Fruit fly (Drosophila melanogaster) whole organism, embryonic: Measurements from ENCODE around the gene Act87E.

Experiments
- Abd-B ChIP-seq: fragments of 200-800 bp; sonication (Bioruptor generic); optimal IDR thresholded peaks from 2 replicates; lab custom pipeline; 2018; ENCODE audit warnings: missing biosample characterization, mild to moderate bottlenecking, missing genetic modification characterization, moderate library complexity
- Ada2b ChIP-seq: fragments of 200-800 bp; sonication (Bioruptor generic); IDR thresholded peaks from 2 replicates; pipeline ENCODE4 v1.3.6; 2022; ENCODE audit warnings: missing biosample characterization, missing genetic modification characterization
- Atf-2 ChIP-seq: fragments of 200-800 bp; sonication (Bioruptor generic); optimal IDR thresholded peaks from 2 replicates; lab custom pipeline; 2016; ENCODE audit warnings: missing biosample characterization, missing genetic modification characterization
- B-H1 ChIP-seq: fragments of 200-800 bp; sonication (Bioruptor generic); IDR thresholded peaks from 3 replicates; pipeline ENCODE4 v1.3.6; 2022; ENCODE audit warnings: missing biosample characterization, missing genetic modification characterization
- CG10366 ChIP-seq: fragments of 200-800 bp; sonication (Bioruptor generic); IDR thresholded peaks from 2 replicates; pipeline ENCODE4 v1.3.6; 2022; ENCODE audit warnings: missing biosample characterization, missing genetic modification characterization
- CG10543 ChIP-seq: fragments of 200-800 bp; sonication (Bioruptor generic); optimal IDR thresholded peaks from 3 replicates; lab custom pipeline; 2017; ENCODE audit warnings: missing biosample characterization, mild to moderate bottlenecking, missing genetic modification characterization, moderate library complexity
- CG11398 ChIP-seq: fragments of 200-800 bp; sonication (Bioruptor generic); optimal IDR thresholded peaks from 2 replicates; lab custom pipeline; 2016; ENCODE audit warnings: missing biosample characterization, missing genetic modification characterization
- CG11695 ChIP-seq: fragments of 200-800 bp; sonication (Bioruptor generic); IDR thresholded peaks from 3 replicates; pipeline ENCODE4 v1.3.6; 2022; ENCODE audit warnings: missing biosample characterization, missing genetic modification characterization
- CG11696 ChIP-seq: fragments of 200-800 bp; sonication (Bioruptor generic); IDR thresholded peaks from 2 replicates; pipeline ENCODE4 v1.3.6; 2022; ENCODE audit warnings: missing biosample characterization, missing genetic modification characterization
- CG12236 ChIP-seq: fragments of 200-800 bp; sonication (Bioruptor generic); optimal IDR thresholded peaks from 2 replicates; lab custom pipeline; 2016; ENCODE audit warnings: missing biosample characterization, missing genetic modification characterization
- CG12391 ChIP-seq: fragments of 200-800 bp; sonication (Bioruptor generic); optimal IDR thresholded peaks from 3 replicates; lab custom pipeline; 2018; ENCODE audit warnings: missing biosample characterization, mild to moderate bottlenecking, missing genetic modification characterization, moderate library complexity
- CG13123 ChIP-seq: fragments of 200-800 bp; sonication (Bioruptor generic); optimal IDR thresholded peaks from 2 replicates; lab custom pipeline; 2016; ENCODE audit warnings: missing biosample characterization, missing genetic modification characterization
- CG15073 ChIP-seq: fragments of 200-800 bp; sonication (Bioruptor generic); optimal IDR thresholded peaks from 2 replicates; lab custom pipeline; 2016; ENCODE audit warnings: missing biosample characterization, missing genetic modification characterization
- CG1603 ChIP-seq: fragments of 200-800 bp; sonication (Bioruptor generic); optimal IDR thresholded peaks from 2 replicates; lab custom pipeline; 2019; ENCODE audit warnings: missing biosample characterization, mild to moderate bottlenecking, missing genetic modification characterization, moderate library complexity
- CG16779 ChIP-seq: fragments of 200-800 bp; sonication (Bioruptor generic); IDR thresholded peaks from 2 replicates; pipeline ENCODE4 v1.3.6; 2022; ENCODE audit warnings: missing biosample characterization, missing genetic modification characterization
- CG16813 ChIP-seq: fragments of 200-800 bp; sonication (Bioruptor generic); IDR thresholded peaks from 3 replicates; pipeline ENCODE4 v1.3.6; 2022; ENCODE audit warnings: missing biosample characterization, missing genetic modification characterization; ENCODE audit not compliant: partially characterized antibody
- CG17359 ChIP-seq: fragments of 200-800 bp; sonication (Bioruptor generic); optimal IDR thresholded peaks from 3 replicates; lab custom pipeline; 2018; ENCODE audit warnings: missing biosample characterization, mild to moderate bottlenecking, missing genetic modification characterization, moderate library complexity
- CG18619 ChIP-seq: fragments of 200-800 bp; sonication (Bioruptor generic); optimal IDR thresholded peaks from 3 replicates; lab custom pipeline; 2017; ENCODE audit warnings: missing biosample characterization, mild to moderate bottlenecking, missing genetic modification characterization
- CG3163 ChIP-seq: fragments of 200-800 bp; sonication (Bioruptor generic); optimal IDR thresholded peaks from 3 replicates; lab custom pipeline; 2016; ENCODE audit warnings: missing biosample characterization, missing genetic modification characterization
- CG32532 ChIP-seq: fragments of 200-800 bp; sonication (Bioruptor generic); IDR thresholded peaks from 2 replicates; pipeline ENCODE4 v1.3.6; 2022; ENCODE audit warnings: missing biosample characterization, missing genetic modification characterization
- CG5245 ChIP-seq: fragments of 200-800 bp; sonication (Bioruptor generic); optimal IDR thresholded peaks from 3 replicates; lab custom pipeline; 2016; ENCODE audit warnings: missing biosample characterization, missing genetic modification characterization
- CG6791 ChIP-seq: fragments of 200-800 bp; sonication (Bioruptor generic); IDR thresholded peaks from 3 replicates; pipeline ENCODE4 v1.3.6; 2022; ENCODE audit warnings: missing biosample characterization, missing genetic modification characterization; ENCODE audit not compliant: partially characterized antibody
- CG7839 ChIP-seq: fragments of 200-800 bp; sonication (Bioruptor generic); optimal IDR thresholded peaks from 3 replicates; lab custom pipeline; 2018; ENCODE audit warnings: missing biosample characterization, mild to moderate bottlenecking, missing genetic modification characterization, moderate library complexity
- CG8924 ChIP-seq: fragments of 200-800 bp; optimal IDR thresholded peaks from 3 replicates; lab custom pipeline; 2019; ENCODE audit warnings: missing biosample characterization, mild to moderate bottlenecking, missing genetic modification characterization, moderate library complexity
- Dref ChIP-seq: fragments of 200-800 bp; sonication (Bioruptor generic); IDR thresholded peaks from 2 replicates; pipeline ENCODE4 v1.3.6; 2022; ENCODE audit warnings: missing biosample characterization, missing genetic modification characterization
- E2f2 ChIP-seq: fragments of 200-800 bp; sonication (Bioruptor generic); IDR thresholded peaks from 2 replicates; pipeline ENCODE4 v1.3.6; 2022; ENCODE audit warnings: missing biosample characterization, missing genetic modification characterization
- Ets65A ChIP-seq: fragments of 200-800 bp; sonication (Bioruptor generic); peaks from one replicate; lab custom pipeline; 2016; ENCODE audit warnings: missing biosample characterization, missing genetic modification characterization
- Myb ChIP-seq: fragments of 200-800 bp; sonication (Bioruptor generic); optimal IDR thresholded peaks from 2 replicates; lab custom pipeline; 2016; ENCODE audit warnings: missing biosample characterization, missing genetic modification characterization
- Oli ChIP-seq: fragments of 200-800 bp; sonication (Bioruptor generic); optimal IDR thresholded peaks from 2 replicates; lab custom pipeline; 2018; ENCODE audit warnings: missing biosample characterization, mild to moderate bottlenecking, missing genetic modification characterization, moderate library complexity
- Six4 ChIP-seq: fragments of 200-800 bp; sonication (Bioruptor generic); optimal IDR thresholded peaks from 2 replicates; lab custom pipeline; 2016; ENCODE audit warnings: missing biosample characterization, missing genetic modification characterization
- ato ChIP-seq: fragments of 200-800 bp; sonication (Bioruptor generic); IDR thresholded peaks from 2 replicates; pipeline ENCODE4 v1.3.6; 2022; ENCODE audit warnings: missing biosample characterization, missing genetic modification characterization; ENCODE audit not compliant: partially characterized antibody
- bowl ChIP-seq: fragments of 200-800 bp; sonication (Bioruptor generic); IDR thresholded peaks from 2 replicates; pipeline ENCODE4 v1.3.6; 2022; ENCODE audit warnings: missing biosample characterization, missing genetic modification characterization
- bsh ChIP-seq, 2 experiments: fragments of 200-800 bp; sonication (Bioruptor generic); optimal IDR thresholded peaks; 2 replicates each; lab custom pipeline; 2017 to 2018; ENCODE audit warnings: mild to moderate bottlenecking in 2 of 2, missing biosample characterization in 2 of 2, missing genetic modification characterization in 2 of 2, moderate library complexity in 1 of 2
- cato ChIP-seq: fragments of 200-800 bp; sonication (Bioruptor generic); optimal IDR thresholded peaks from 2 replicates; lab custom pipeline; 2016; ENCODE audit warnings: missing biosample characterization, missing genetic modification characterization, borderline replicate concordance
- ci ChIP-seq: fragments of 200-800 bp; sonication (Bioruptor generic); IDR thresholded peaks from 3 replicates; pipeline ENCODE4 v1.3.6; 2022; ENCODE audit warnings: missing biosample characterization, missing genetic modification characterization
- crc ChIP-seq: fragments of 200-800 bp; sonication (Bioruptor generic); optimal IDR thresholded peaks from 2 replicates; lab custom pipeline; 2016; ENCODE audit warnings: missing biosample characterization, missing genetic modification characterization
- da ChIP-seq: fragments of 200-800 bp; sonication (Bioruptor generic); optimal IDR thresholded peaks from 2 replicates; lab custom pipeline; 2016; ENCODE audit warnings: missing biosample characterization, missing genetic modification characterization
- dmrt99B ChIP-seq: fragments of 200-800 bp; sonication (Bioruptor generic); optimal IDR thresholded peaks from 2 replicates; lab custom pipeline; 2018; ENCODE audit warnings: missing biosample characterization, mild to moderate bottlenecking, missing genetic modification characterization, moderate library complexity
- gcm2 ChIP-seq: fragments of 200-800 bp; sonication (Bioruptor generic); optimal IDR thresholded peaks from 2 replicates; lab custom pipeline; 2016; ENCODE audit warnings: missing biosample characterization, missing genetic modification characterization
- grau ChIP-seq: fragments of 200-800 bp; optimal IDR thresholded peaks from 3 replicates; lab custom pipeline; 2019; ENCODE audit warnings: missing biosample characterization, mild to moderate bottlenecking, missing genetic modification characterization, moderate library complexity
- grn ChIP-seq: fragments of 200-800 bp; sonication (Bioruptor generic); optimal IDR thresholded peaks from 3 replicates; lab custom pipeline; 2017; ENCODE audit warnings: missing biosample characterization, missing genetic modification characterization
- gsb-n ChIP-seq: fragments of 200-800 bp; sonication (Bioruptor generic); optimal IDR thresholded peaks from 3 replicates; lab custom pipeline; 2018; ENCODE audit warnings: missing biosample characterization, mild to moderate bottlenecking, missing genetic modification characterization
- klu ChIP-seq: fragments of 200-800 bp; sonication (Bioruptor generic); IDR thresholded peaks from 2 replicates; pipeline ENCODE4 v1.3.6; 2022; ENCODE audit warnings: missing biosample characterization, missing genetic modification characterization
- lbe ChIP-seq: fragments of 200-800 bp; sonication (Bioruptor generic); optimal IDR thresholded peaks from 2 replicates; lab custom pipeline; 2016; ENCODE audit warnings: missing biosample characterization, mild to moderate bottlenecking, missing genetic modification characterization
- odd ChIP-seq: fragments of 200-800 bp; sonication (Bioruptor generic); optimal IDR thresholded peaks from 2 replicates; lab custom pipeline; 2017; ENCODE audit warnings: missing biosample characterization, mild to moderate bottlenecking, missing genetic modification characterization
- otp ChIP-seq: fragments of 200-800 bp; sonication (Bioruptor generic); IDR thresholded peaks from 3 replicates; pipeline ENCODE4, ENCODE4 v1.3.6; 2022; ENCODE audit warnings: missing biosample characterization, missing genetic modification characterization
- ranshi ChIP-seq: fragments of 200-800 bp; sonication (Bioruptor generic); IDR thresholded peaks from 2 replicates; pipeline ENCODE4 v1.3.6; 2022; ENCODE audit warnings: missing biosample characterization, missing genetic modification characterization
- ro ChIP-seq: fragments of 200-800 bp; sonication (Bioruptor generic); IDR thresholded peaks from 2 replicates; pipeline ENCODE4 v1.3.6; 2022; ENCODE audit warnings: missing biosample characterization, missing genetic modification characterization
- shn ChIP-seq: fragments of 200-800 bp; sonication (Bioruptor generic); optimal IDR thresholded peaks from 3 replicates; lab custom pipeline; 2016; ENCODE audit warnings: missing biosample characterization, missing genetic modification characterization
- tll ChIP-seq, 2 experiments: fragments of 200-800 bp in 1 of 2; fragments of >200 bp in 1 of 2; sonication (Bioruptor generic) in 1 of 2; optimal IDR thresholded peaks; 2 replicates each; lab custom pipeline; 2017 to 2019; ENCODE audit warnings: missing biosample characterization in 2 of 2, missing genetic modification characterization in 2 of 2, mild to moderate bottlenecking in 1 of 2, moderate library complexity in 1 of 2
- unpg ChIP-seq: fragments of 200-800 bp; sonication (Bioruptor generic); optimal IDR thresholded peaks from 3 replicates; lab custom pipeline; 2018; ENCODE audit warnings: missing biosample characterization, mild to moderate bottlenecking, missing genetic modification characterization, moderate library complexity

Gene Act87E

DNA sequence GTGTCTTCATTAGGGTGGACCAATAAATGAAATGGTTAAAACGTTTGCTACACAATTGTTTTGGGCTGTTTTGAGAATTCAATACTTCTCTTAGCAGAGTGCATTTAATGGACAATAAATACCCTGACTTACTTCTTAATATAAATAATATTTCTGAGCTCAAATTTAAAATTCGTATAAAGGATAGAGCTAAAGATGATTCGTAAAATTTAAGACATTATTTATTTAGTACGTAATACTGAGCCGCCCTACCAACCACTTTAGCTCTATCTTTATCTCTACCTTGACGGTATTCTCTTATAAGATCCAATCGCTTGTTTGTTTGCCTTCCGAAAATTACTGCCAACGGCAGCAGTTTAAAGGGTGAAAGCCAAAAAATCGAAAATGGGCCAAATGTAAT, 7.8 kb downstream of the Act87E start (continued):
- TF ChIP-seq CG32532 (GFP tag; lab: Robert Waterston, UW) (peak; percentile 75), Myb (GFP tag; lab: Kevin White, UChicago) (peak; percentile 2), ranshi (GFP tag; lab: Robert Waterston, UW) (0 out of 2 replicates have a peak, but pooled peaks have one; percentile 27), CG16813 (GFP tag; lab: Robert Waterston, UW) (no peak), ci (GFP tag; lab: Robert Waterston, UW) (peak; percentile 91), otp (peak; percentile 81), CG10543 (peak; percentile 15), bsh (GFP tag; optimal IDR thresholded peaks at IDR 0.05; lab: Kevin White, UChicago) (peak; percentile 77 to 91), Ets65A (GFP tag; lab: Kevin White, UChicago) (peak; percentile 72), Six4 (GFP tag; lab: Kevin White, UChicago) (peak; percentile 42), CG6791 (GFP tag; lab: Robert Waterston, UW) (no peak), CG10366 (GFP tag; lab: Robert Waterston, UW) (peak; percentile 77), Ada2b (GFP tag; lab: Robert Waterston, UW) (peak; percentile 61), B-H1 (GFP tag; lab: Robert Waterston, UW) (peak; percentile 62), grau (peak; percentile 91), gsb-n (tag; lab: Kevin White, UChicago) (peak; percentile 83), bowl (GFP tag; lab: Robert Waterston, UW) (peak; percentile 6; the same call in 1 of the 2 replicates), CG17359 (tag; lab: Kevin White, UChicago) (peak; percentile 70), cato (GFP tag; lab: Kevin White, UChicago) (peak; percentile 63), CG3163 (peak; percentile 11), gcm2 (GFP tag; lab: Kevin White, UChicago) (no peak), CG12391 (tag; lab: Kevin White, UChicago) (peak; percentile 92), CG11695 (GFP tag; lab: Robert Waterston, UW) (peak; percentile 86), Dref (GFP tag; lab: Robert Waterston, UW) (no peak), shn (GFP tag; lab: Kevin White, UChicago) (peak; percentile 13), Atf-2 (GFP tag; lab: Kevin White, UChicago) (peak; percentile 29), E2f2 (GFP tag; lab: Robert Waterston, UW) (peak; percentile 62), dmrt99B (tag; lab: Kevin White, UChicago) (peak; percentile 73), CG11398 (GFP tag; lab: Kevin White, UChicago) (no peak), CG18619 (GFP tag; lab: Kevin White, UChicago) (peak; percentile 81), CG5245 (GFP tag; lab: Kevin White, UChicago) (peak; percentile 65), CG13123 (GFP tag; lab: Kevin White, UChicago) (peak; percentile 27), lbe (GFP tag; lab: Kevin White, UChicago) (no peak), grn (GFP tag; lab: Kevin White, UChicago) (peak; percentile 67), CG16779 (no peak), tll (GFP tag; optimal IDR thresholded peaks at IDR 0.05; lab: Kevin White, UChicago) (no peak), CG15073 (GFP tag; lab: Kevin White, UChicago) (no peak), CG1603 (peak; percentile 73), ato (GFP tag; lab: Robert Waterston, UW) (no peak), klu (GFP tag; lab: Robert Waterston, UW) (peak; percentile 35; the same call in 1 of the 2 replicates), crc (GFP tag; lab: Kevin White, UChicago) (peak; percentile 45), Abd-B (GFP tag; lab: Kevin White, UChicago) (peak; percentile 65), CG7839 (peak; percentile 71), CG8924 (tag; lab: Kevin White, UChicago) (peak; percentile 89), odd (GFP tag; lab: Kevin White, UChicago) (peak; percentile 87), Oli (tag; lab: Kevin White, UChicago) (peak; percentile 91), CG11696 (peak; percentile 75), unpg (peak; percentile 93), CG12236 (GFP tag; lab: Kevin White, UChicago) (peak; percentile 67), ro (no peak), da (GFP tag; lab: Kevin White, UChicago) (no peak)
